Worm (Caenorhabditis elegans) whole organism, L1 larva: ENCODE results near the gene cku-80.

Experiments
- F16B12.6 ChIP-seq: fragments of 150-350 bp; optimal IDR thresholded peaks from 2 replicates; lab custom pipeline; 2014; ENCODE audit warnings: missing biosample characterization, missing genetic modification characterization
- Y116A8C.19 ChIP-seq: sonication (generic microtip); optimal IDR thresholded peaks from 2 replicates; lab custom pipeline; 2016; ENCODE audit warnings: missing compliant biosample characterization, missing genetic modification characterization, borderline replicate concordance
- aly-2 ChIP-seq: fragments of 150-350 bp; optimal IDR thresholded peaks from 2 replicates; lab custom pipeline; 2014; ENCODE audit warnings: missing biosample characterization, missing genetic modification characterization
- ceh-8 ChIP-seq: fragments of 200-800 bp; sonication (Bioruptor generic); optimal IDR thresholded peaks from 2 replicates; lab custom pipeline; 2018; ENCODE audit warnings: mild to moderate bottlenecking, missing genetic modification characterization, moderate library complexity, missing compliant biosample characterization
- ceh-82 ChIP-seq, 3 experiments: fragments of 150-350 bp in 1 of 3; sonication (generic microtip) in 2 of 3; optimal IDR thresholded peaks; 2 replicates each; lab custom pipeline; 2014 to 2017; ENCODE audit warnings: missing biosample characterization in 3 of 3, missing genetic modification characterization in 3 of 3
- ceh-90 ChIP-seq: sonication (generic microtip); optimal IDR thresholded peaks from 2 replicates; lab custom pipeline; 2016; ENCODE audit warnings: missing genetic modification characterization, missing compliant biosample characterization
- ces-1 ChIP-seq: fragments of 150-350 bp; optimal IDR thresholded peaks from 2 replicates; lab custom pipeline; 2014; ENCODE audit warnings: missing biosample characterization, missing genetic modification reagents, missing genetic modification characterization
- dpl-1 ChIP-seq, 3 experiments: fragments of 150-350 bp in 2 of 3; sonication (generic microtip) in 1 of 3; optimal IDR thresholded peaks; 2 replicates each; lab custom pipeline; 2014 to 2017; ENCODE audit warnings: missing biosample characterization in 3 of 3, missing genetic modification characterization in 3 of 3, missing genetic modification reagents in 3 of 3
- efl-1 ChIP-seq, 4 experiments: fragments of 150-350 bp; optimal IDR thresholded peaks in 3 of 4; peaks in 1 of 4; 1 replicate in 1 of 4; 2 replicates in 3 of 4; lab custom pipeline; 2014; ENCODE audit warnings: missing biosample characterization in 2 of 4, missing genetic modification characterization in 2 of 4, missing genetic modification reagents in 2 of 4
- elt-3 ChIP-seq, 6 experiments: fragments of 150-350 bp in 1 of 6; sonication (generic microtip); optimal IDR thresholded peaks; 2 replicates each; lab custom pipeline; 2017 to 2018; ENCODE audit warnings: missing biosample characterization in 6 of 6, missing genetic modification characterization in 6 of 6, inconsistent platforms in 1 of 6
- ets-5 ChIP-seq: fragments of 200-800 bp; sonication (Bioruptor generic); IDR thresholded peaks from 2 replicates; pipeline ENCODE4 v1.3.6; 2022; ENCODE audit warnings: missing genetic modification characterization, missing compliant biosample characterization
- fkh-10 ChIP-seq: sonication (generic microtip); optimal IDR thresholded peaks from 2 replicates; lab custom pipeline; 2017; ENCODE audit warnings: missing biosample characterization, missing genetic modification reagents, missing genetic modification characterization
- fos-1 ChIP-seq: fragments of 150-350 bp; optimal IDR thresholded peaks from 2 replicates; lab custom pipeline; 2014; ENCODE audit warnings: missing biosample characterization, missing genetic modification characterization
- lin-13 ChIP-seq: fragments of 150-350 bp; optimal IDR thresholded peaks from 2 replicates; lab custom pipeline; 2014; ENCODE audit warnings: missing biosample characterization, missing genetic modification reagents, missing genetic modification characterization
- lin-35 ChIP-seq, 2 experiments: fragments of 150-350 bp; optimal IDR thresholded peaks; 2 replicates each; lab custom pipeline; 2014; ENCODE audit warnings: missing biosample characterization in 2 of 2, missing genetic modification characterization in 2 of 2, missing genetic modification reagents in 2 of 2
- lir-3 ChIP-seq: sonication (generic microtip); optimal IDR thresholded peaks from 2 replicates; lab custom pipeline; 2016; ENCODE audit warnings: mild to moderate bottlenecking, missing genetic modification characterization, moderate library complexity, missing compliant biosample characterization; ENCODE audit not compliant: poor library complexity
- lsy-2 ChIP-seq, 2 experiments: fragments of 150-350 bp; optimal IDR thresholded peaks; 2 replicates each; lab custom pipeline; 2014; ENCODE audit warnings: missing biosample characterization in 2 of 2, missing genetic modification characterization in 2 of 2
- mep-1 ChIP-seq: fragments of 150-350 bp; optimal IDR thresholded peaks from 2 replicates; lab custom pipeline; 2014; ENCODE audit warnings: missing biosample characterization, missing genetic modification characterization
- nhr-11 ChIP-seq: fragments of 150-350 bp; optimal IDR thresholded peaks from 2 replicates; lab custom pipeline; 2014; ENCODE audit warnings: missing biosample characterization, missing genetic modification characterization
- nhr-12 ChIP-seq: sonication (generic microtip); optimal IDR thresholded peaks from 2 replicates; lab custom pipeline; 2017; ENCODE audit warnings: missing biosample characterization, missing genetic modification characterization
- nhr-19 ChIP-seq: fragments of 200-800 bp; sonication (Bioruptor generic); conservative IDR thresholded peaks from 2 replicates; pipeline ENCODE4 v1.3.6; 2022; ENCODE audit warnings: missing genetic modification characterization, missing compliant biosample characterization
- nhr-20 ChIP-seq: sonication (generic microtip); optimal IDR thresholded peaks from 2 replicates; lab custom pipeline; 2016; ENCODE audit warnings: mild to moderate bottlenecking, missing genetic modification characterization, missing compliant biosample characterization
- nhr-76 ChIP-seq: sonication (generic microtip); optimal IDR thresholded peaks from 2 replicates; lab custom pipeline; 2017; ENCODE audit warnings: missing biosample characterization, missing genetic modification characterization
- nhr-85 ChIP-seq: sonication (generic microtip); peaks from one replicate; lab custom pipeline; 2016; ENCODE audit warnings: missing genetic modification characterization, inconsistent platforms, missing compliant biosample characterization
- nhr-90 ChIP-seq: sonication (generic microtip); optimal IDR thresholded peaks from 2 replicates; lab custom pipeline; 2016; ENCODE audit warnings: mild to moderate bottlenecking, missing genetic modification characterization, missing compliant biosample characterization; ENCODE audit not compliant: poor library complexity
- pag-3 ChIP-seq: sonication (generic microtip); optimal IDR thresholded peaks from 2 replicates; lab custom pipeline; 2017; ENCODE audit warnings: missing genetic modification characterization, mild to moderate bottlenecking, missing compliant biosample characterization, antibody characterized with exemption, borderline replicate concordance; ENCODE audit not compliant: insufficient read depth
- pax-3 ChIP-seq: fragments of 200-800 bp; sonication (Bioruptor generic); optimal IDR thresholded peaks from 2 replicates; lab custom pipeline; 2018; ENCODE audit warnings: mild to moderate bottlenecking, missing genetic modification characterization, moderate library complexity, missing compliant biosample characterization
- rnt-1 ChIP-seq: sonication (generic microtip); optimal IDR thresholded peaks from 2 replicates; lab custom pipeline; 2016; ENCODE audit warnings: mild to moderate bottlenecking, missing genetic modification characterization, moderate library complexity, missing compliant biosample characterization
- sup-37 ChIP-seq: fragments of 200-800 bp; sonication (Bioruptor generic); optimal IDR thresholded peaks from 2 replicates; lab custom pipeline; 2018; ENCODE audit warnings: mild to moderate bottlenecking, missing genetic modification characterization, missing compliant biosample characterization
- swsn-7 ChIP-seq: sonication (generic microtip); optimal IDR thresholded peaks from 2 replicates; lab custom pipeline; 2016; ENCODE audit warnings: missing genetic modification characterization, missing compliant biosample characterization
- tlp-1 ChIP-seq: fragments of 150-350 bp; optimal IDR thresholded peaks from 2 replicates; lab custom pipeline; 2014; ENCODE audit warnings: missing biosample characterization, missing genetic modification characterization
- unc-62 ChIP-seq: fragments of 150-350 bp; optimal IDR thresholded peaks from 2 replicates; lab custom pipeline; 2014; ENCODE audit warnings: missing biosample characterization, missing genetic modification reagents, missing genetic modification characterization

Gene cku-80

DNA sequence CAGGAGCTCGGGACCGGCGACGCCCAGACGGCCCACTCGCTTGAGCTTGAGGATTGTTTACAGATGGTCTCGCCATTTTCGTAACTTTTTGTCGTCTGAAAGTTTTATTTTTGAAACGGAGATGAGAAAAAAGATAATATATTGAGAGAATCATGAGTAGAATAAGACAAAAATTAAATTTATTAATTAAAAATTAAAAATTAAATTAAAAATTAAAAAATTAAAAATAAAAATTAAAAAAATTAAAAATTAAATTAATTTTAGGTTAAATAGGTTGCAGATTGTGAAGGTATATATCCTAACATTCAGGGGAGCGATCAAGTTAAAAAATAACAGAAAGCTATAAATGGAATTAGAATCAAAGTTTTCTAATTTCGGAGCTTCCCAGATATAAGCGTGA is 39.9 kb upstream of the cku-80 start, which contains the start of gene B0284.3:
TSS of gene B0284.3 (minus strand) at position 101 of the 400 bp plus-strand sequence.
- no peak for TF ChIP-seq nhr-85
- TF ChIP-seq Y116A8C.19 (tag; lab: Kevin White, UChicago) = no peak

- TF ChIP-seq rnt-1 (tag; lab: Kevin White, UChicago) = peak; percentile 42
- TF ChIP-seq mep-1 (tag; lab: Kevin White, UChicago) = peak; percentile 42
- peak in 1 of 3 experiments; percentile 43 for TF ChIP-seq dpl-1 (GFP tag; optimal IDR thresholded peaks at IDR 0.05; lab: Kevin White, UChicago)
- TF ChIP-seq nhr-20 (tag; lab: Kevin White, UChicago) = no peak
- peak in 1 of 3 experiments; percentile 43 for TF ChIP-seq ceh-82 (tag; optimal IDR thresholded peaks at IDR 0.05; lab: Kevin White, UChicago)
- TF ChIP-seq fkh-10 (GFP tag; lab: Kevin White, UChicago) = no peak
- TF ChIP-seq efl-1 (optimal IDR thresholded peaks at IDR 0.05; lab: Kevin White, UChicago) = peak; percentile 51 to 53
- TF ChIP-seq efl-1 (GFP tag; optimal IDR thresholded peaks at IDR 0.05 in 1 of 2; lab: Kevin White, UChicago) = peak; percentile 52 to 90
- no peak for TF ChIP-seq pag-3 (tag; lab: Kevin White, UChicago)
- peak in 1 of 2 experiments; percentile 54 for TF ChIP-seq lsy-2 (tag; optimal IDR thresholded peaks at IDR 0.05; lab: Kevin White, UChicago)
- TF ChIP-seq lin-13 (GFP tag; lab: Kevin White, UChicago) = no peak
- TF ChIP-seq swsn-7 = peak; percentile 13
- peak in 1 of 2 experiments; percentile 48 for TF ChIP-seq lin-35 (GFP tag; optimal IDR thresholded peaks at IDR 0.05; lab: Kevin White, UChicago)
- no peak for TF ChIP-seq nhr-90 (tag; lab: Kevin White, UChicago)
- TF ChIP-seq F16B12.6 (tag; lab: Kevin White, UChicago) = peak; percentile 78
- peak; percentile 9; the same call in 1 of the 2 replicates for TF ChIP-seq nhr-19
Observed at ce11 chrIII:4380835-4381234, 38.8 kb upstream of the cku-80 start.

DNA sequence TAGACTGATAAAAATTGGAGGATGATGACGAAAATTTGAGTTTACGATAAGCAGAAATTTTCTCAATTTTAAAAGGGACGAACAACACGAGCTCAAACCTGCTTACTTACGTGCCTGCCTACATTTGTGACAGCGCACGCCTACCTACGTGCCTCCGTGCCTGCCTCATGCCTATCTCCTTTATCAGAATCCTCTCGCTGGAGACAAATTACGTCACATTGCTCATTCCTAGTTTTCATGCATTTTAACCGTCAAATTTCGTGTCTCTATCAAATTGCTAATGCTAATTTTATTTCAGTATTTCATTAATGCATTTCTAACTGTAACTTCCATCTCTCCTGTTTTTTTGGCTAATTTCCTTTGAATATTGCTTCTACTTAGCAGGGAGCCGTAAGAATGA is 38.3 kb upstream of the cku-80 start, which contains the start of gene pals-27:
TSS of gene pals-27 (plus strand) at position 301 of the 400 bp plus-strand sequence.
- TF ChIP-seq pax-3 (tag; lab: Kevin White, UChicago) (no peak), sup-37 (no peak), ets-5 (GFP tag; lab: Robert Waterston, UW) (no peak), ceh-90 (tag; lab: Kevin White, UChicago) (no peak), nhr-85 (no peak), nhr-76 (tag; lab: Kevin White, UChicago) (no peak), nhr-12 (no peak), lir-3 (tag; lab: Kevin White, UChicago) (no peak), swsn-7 (no peak)

DNA sequence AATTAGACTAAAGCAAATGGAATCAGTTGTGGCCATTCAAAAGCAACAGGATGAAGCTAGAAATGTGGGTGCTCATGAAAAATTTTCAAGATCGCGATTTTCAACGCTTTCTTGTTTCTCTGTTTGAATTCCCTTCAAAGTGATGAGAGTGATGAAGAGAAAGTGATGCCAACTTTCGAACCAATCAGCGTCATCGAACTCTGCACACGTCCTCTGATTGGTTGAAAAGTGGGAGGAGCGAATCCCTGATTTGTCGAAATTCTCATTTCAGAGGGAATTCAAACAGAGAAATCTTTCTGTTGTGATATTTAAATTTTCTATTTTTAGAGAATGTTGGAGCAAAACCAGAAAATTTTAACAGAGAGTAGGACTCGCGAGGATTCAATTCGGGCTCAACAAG is 37.5 kb upstream of the cku-80 start:
- no peak for TF ChIP-seq efl-1 (optimal IDR thresholded peaks at IDR 0.05; lab: Kevin White, UChicago)
- peak in 1 of 2 experiments; percentile 36 for TF ChIP-seq efl-1 (GFP tag; optimal IDR thresholded peaks at IDR 0.05 in 1 of 2; lab: Kevin White, UChicago)
- no peak for TF ChIP-seq fos-1 (tag; lab: Kevin White, UChicago)

DNA sequence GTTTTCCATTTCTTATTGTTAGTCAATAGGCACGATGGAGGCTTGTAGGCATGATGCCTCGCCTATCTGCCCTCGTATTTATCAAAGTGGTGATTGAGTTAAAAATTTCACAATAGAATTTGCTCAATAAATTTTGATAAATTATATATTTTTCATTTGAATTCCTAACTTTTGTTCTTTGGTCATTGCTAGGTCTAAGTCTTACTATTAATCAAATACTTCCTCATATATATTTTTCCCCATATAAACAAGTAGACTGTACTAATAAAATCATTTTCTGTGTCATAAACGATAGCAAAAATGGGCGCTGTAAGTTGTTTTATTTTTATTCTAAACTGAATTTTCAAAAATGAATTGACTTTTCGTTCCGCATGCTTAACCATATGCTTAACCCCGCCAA is 35.2 kb upstream of the cku-80 start, which contains the start of gene pals-28:
TSS of gene pals-28 (plus strand) at position 301 of the 400 bp plus-strand sequence.
- TF ChIP-seq mep-1 (tag; lab: Kevin White, UChicago) (no peak), nhr-11 (tag; lab: Kevin White, UChicago) (no peak), unc-62 (no peak), ces-1 (no peak), nhr-85 (no peak), tlp-1 (tag; lab: Kevin White, UChicago) (no peak), pax-3 (tag; lab: Kevin White, UChicago) (no peak), dpl-1 (GFP tag; optimal IDR thresholded peaks at IDR 0.05; lab: Kevin White, UChicago) (no peak), elt-3 (tag; optimal IDR thresholded peaks at IDR 0.05; lab: Kevin White, UChicago) (no peak), aly-2 (tag; lab: Kevin White, UChicago) (no peak), ceh-8 (no peak), Y116A8C.19 (tag; lab: Kevin White, UChicago) (no peak)
